Fruit fly (Drosophila melanogaster): ENCODE results near the gene p38a.

The p38a gene

dm6 chr3R:24142971-24143370, 9.2 kb downstream of the p38a start (continued):
- TF ChIP-seq Nf-YB (GFP tag; optimal IDR thresholded peaks at IDR 0.05) (no peak), CG13775 (GFP tag; optimal IDR thresholded peaks at IDR 0.05) (no peak), Neu2 (GFP tag; optimal IDR thresholded peaks at IDR 0.05; ENCODE audit: borderline replicate concordance) (no peak), CG14965 (GFP tag; optimal IDR thresholded peaks at IDR 0.05; ENCODE audit: borderline replicate concordance) (no peak), ATbp (GFP tag; optimal IDR thresholded peaks at IDR 0.05) (peak; percentile 26), CG17829 (tag; optimal IDR thresholded peaks at IDR 0.05) (peak; percentile 22), peb (GFP tag; IDR thresholded peaks at IDR 0.05) (no peak), CG17328 (GFP tag; IDR thresholded peaks at IDR 0.05) (0 out of 2 replicates have a peak, but pooled peaks have one; percentile 25), CG9609 (GFP tag; optimal IDR thresholded peaks at IDR 0.05) (peak; percentile 5), ttk (GFP tag; IDR thresholded peaks at IDR 0.05) (0 out of 2 replicates have a peak, but pooled peaks have one; percentile 30), Hsf (GFP tag; optimal IDR thresholded peaks at IDR 0.05) (no peak), Antp (GFP tag; optimal IDR thresholded peaks at IDR 0.05) (no peak), CG3838 (GFP tag; optimal IDR thresholded peaks at IDR 0.05) (no peak), CkIIα-i1 (GFP tag; IDR thresholded peaks at IDR 0.05) (no peak), dimm (GFP tag; IDR thresholded peaks at IDR 0.05) (no peak), D (optimal IDR thresholded peaks at IDR 0.05) (no peak), D (GFP tag; optimal IDR thresholded peaks at IDR 0.05) (peak; percentile 10), Jarid2 (GFP tag; optimal IDR thresholded peaks at IDR 0.05) (no peak), Sin3A (optimal IDR thresholded peaks at IDR 0.05) (no peak), CG18262 (tag; optimal IDR thresholded peaks at IDR 0.05) (peak; percentile 47), CrebB (tag; optimal IDR thresholded peaks at IDR 0.05) (no peak), CG17385 (GFP tag; optimal IDR thresholded peaks at IDR 0.05) (peak; percentile 0), odd (GFP tag; optimal IDR thresholded peaks at IDR 0.05) (no peak), unpg (GFP tag; optimal IDR thresholded peaks at IDR 0.05) (peak; percentile 16), stc (GFP tag; IDR thresholded peaks at IDR 0.05) (0 out of 2 replicates have a peak, but pooled peaks have one; percentile 40), HLH54F (GFP tag; optimal IDR thresholded peaks at IDR 0.05) (no peak), zen (tag; optimal IDR thresholded peaks at IDR 0.05) (no peak), ato (GFP tag; IDR thresholded peaks at IDR 0.05; ENCODE audit: partially characterized antibody) (no peak), gce (GFP tag; IDR thresholded peaks at IDR 0.05) (no peak), sc (optimal IDR thresholded peaks at IDR 0.05) (no peak), sc (GFP tag; optimal IDR thresholded peaks at IDR 0.05) (no peak), gcm (GFP tag; optimal IDR thresholded peaks at IDR 0.05) (no peak), CG11723 (GFP tag; optimal IDR thresholded peaks at IDR 0.05) (no peak), gfzf (GFP tag; optimal IDR thresholded peaks at IDR 0.05) (no peak), CG10366 (GFP tag; IDR thresholded peaks at IDR 0.05) (peak; percentile 21; the same call in 1 of the 2 replicates), Atf6 (GFP tag; IDR thresholded peaks at IDR 0.05) (no peak), CG3847 (GFP tag; IDR thresholded peaks at IDR 0.05) (no peak), Drgx (GFP tag; IDR thresholded peaks at IDR 0.05) (peak; percentile 80), CG8944 (GFP tag; optimal IDR thresholded peaks at IDR 0.05) (no peak), CG3995 (GFP tag; optimal IDR thresholded peaks at IDR 0.05) (no peak), kay (GFP tag; optimal IDR thresholded peaks at IDR 0.05) (no peak), slp2 (GFP tag; optimal IDR thresholded peaks at IDR 0.05) (no peak), CG14667 (GFP tag; IDR thresholded peaks at IDR 0.05) (no peak), Dfd (GFP tag; optimal IDR thresholded peaks at IDR 0.05) (no peak), z (GFP tag; IDR thresholded peaks at IDR 0.05) (no peak), CG5180 (GFP tag; optimal IDR thresholded peaks at IDR 0.05) (no peak), kah (GFP tag; optimal IDR thresholded peaks at IDR 0.05) (no peak), CG9215 (GFP tag; IDR thresholded peaks at IDR 0.05) (no peak), CHES-1-like (GFP tag; optimal IDR thresholded peaks at IDR 0.05) (no peak), Elba2 (GFP tag; optimal IDR thresholded peaks at IDR 0.05) (no peak), gsb (GFP tag; IDR thresholded peaks at IDR 0.05) (no peak), CG6175 (GFP tag; IDR thresholded peaks at IDR 0.05) (no peak), Lpt (GFP tag; optimal IDR thresholded peaks at IDR 0.05) (no peak)
